Fruit fly (Drosophila melanogaster): ENCODE data around the gene CG43335.

CG43335 gene

dm6 chr3R:15642804-15643203 is 7.5 kb downstream of the CG43335 start (continued):
- peak; percentile 39 for TF ChIP-seq CG8388 (GFP tag; optimal IDR thresholded peaks at IDR 0.05)
- TF ChIP-seq Hsf (GFP tag; optimal IDR thresholded peaks at IDR 0.05), result peak; percentile 41
- peak; percentile 17 for TF ChIP-seq jumu (GFP tag; optimal IDR thresholded peaks at IDR 0.05)
- peak; percentile 73 for TF ChIP-seq CG6689 (GFP tag; IDR thresholded peaks at IDR 0.05)
- TF ChIP-seq gro (GFP tag; optimal IDR thresholded peaks at IDR 0.05), result no peak
- TF ChIP-seq Lhr (GFP tag; optimal IDR thresholded peaks at IDR 0.05), result no peak
- no peak for TF ChIP-seq CG34224 (GFP tag; IDR thresholded peaks at IDR 0.05; ENCODE audit: partially characterized antibody)
- no peak for TF ChIP-seq Gsc (GFP tag; IDR thresholded peaks at IDR 0.05)
- TF ChIP-seq Nf-YC (tag; optimal IDR thresholded peaks at IDR 0.05), result no peak
- peak; percentile 9 for TF ChIP-seq CG12744 (GFP tag; optimal IDR thresholded peaks at IDR 0.05)
- no peak for TF ChIP-seq Dfd (GFP tag; optimal IDR thresholded peaks at IDR 0.05)
- no peak for TF ChIP-seq CG3163 (GFP tag; optimal IDR thresholded peaks at IDR 0.05)
- no peak for TF ChIP-seq CG12236 (GFP tag; optimal IDR thresholded peaks at IDR 0.05)
- peak in 1 of 2 experiments; percentile 42 for TF ChIP-seq dpn (GFP tag; optimal IDR thresholded peaks at IDR 0.05)
- peak; percentile 49; the same call in 1 of the 2 replicates for TF ChIP-seq CG14667 (GFP tag; IDR thresholded peaks at IDR 0.05)
- 0 out of 3 replicates have a peak, but pooled peaks have one; percentile 49 for TF ChIP-seq CG2199 (GFP tag; IDR thresholded peaks at IDR 0.05)
- TF ChIP-seq CG6683 (GFP tag; optimal IDR thresholded peaks at IDR 0.05), result no peak
- no peak for TF ChIP-seq CG18764 (GFP tag; optimal IDR thresholded peaks at IDR 0.05)
- TF ChIP-seq fu2 (GFP tag; optimal IDR thresholded peaks at IDR 0.05), result no peak
- peak; percentile 18 for TF ChIP-seq CG7786 (GFP tag; optimal IDR thresholded peaks at IDR 0.05)
- TF ChIP-seq Camta (GFP tag; optimal IDR thresholded peaks at IDR 0.05), result peak; percentile 26
- TF ChIP-seq CG16779 (GFP tag; IDR thresholded peaks at IDR 0.05), result no peak
- no peak for TF ChIP-seq sima (GFP tag; optimal IDR thresholded peaks at IDR 0.05)
- TF ChIP-seq lab (GFP tag; optimal IDR thresholded peaks at IDR 0.05), result no peak
- TF ChIP-seq tap (tag; optimal IDR thresholded peaks at IDR 0.05), result no peak
- no peak for TF ChIP-seq CG10366 (GFP tag; IDR thresholded peaks at IDR 0.05)
- no peak for TF ChIP-seq grn (GFP tag; optimal IDR thresholded peaks at IDR 0.05)
- peak; percentile 38 for TF ChIP-seq CG16863 (GFP tag; optimal IDR thresholded peaks at IDR 0.05)
- no peak for TF ChIP-seq Trl (optimal IDR thresholded peaks at IDR 0.05)
- peak; percentile 24 for TF ChIP-seq Trl (GFP tag; optimal IDR thresholded peaks at IDR 0.05)
- peak; percentile 26; the same call in 1 of the 4 replicates for TF ChIP-seq Gug (GFP tag; IDR thresholded peaks at IDR 0.05)
- TF ChIP-seq org-1 (GFP tag; optimal IDR thresholded peaks at IDR 0.05), result no peak
- TF ChIP-seq fd64A (GFP tag; optimal IDR thresholded peaks at IDR 0.05), result no peak
- peak; percentile 92 for TF ChIP-seq CG9727 (GFP tag; optimal IDR thresholded peaks at IDR 0.05)
- TF ChIP-seq Ets65A (GFP tag), result peak; percentile 87
- TF ChIP-seq Optix (GFP tag; IDR thresholded peaks at IDR 0.05), result no peak
- TF ChIP-seq CHES-1-like (GFP tag; optimal IDR thresholded peaks at IDR 0.05), result peak; percentile 17
- TF ChIP-seq h (optimal IDR thresholded peaks at IDR 0.05), result no peak
- TF ChIP-seq shn (GFP tag; optimal IDR thresholded peaks at IDR 0.05), result no peak
- TF ChIP-seq tup (GFP tag; optimal IDR thresholded peaks at IDR 0.05), result no peak
- TF ChIP-seq gcm (GFP tag; optimal IDR thresholded peaks at IDR 0.05), result peak; percentile 40
- TF ChIP-seq slbo (GFP tag; IDR thresholded peaks at IDR 0.05), result no peak
- TF ChIP-seq hth (optimal IDR thresholded peaks at IDR 0.05), result no peak
- peak; percentile 3 for TF ChIP-seq CG33557 (GFP tag; optimal IDR thresholded peaks at IDR 0.05)
- peak; percentile 60; the same call in 1 of the 2 replicates for TF ChIP-seq chm (GFP tag; IDR thresholded peaks at IDR 0.05)
- no peak for TF ChIP-seq CG6272 (GFP tag; IDR thresholded peaks at IDR 0.05)
- TF ChIP-seq CkIIα-i1 (GFP tag; IDR thresholded peaks at IDR 0.05), result no peak
- TF ChIP-seq Fer3 (tag; optimal IDR thresholded peaks at IDR 0.05), result no peak
- no peak for TF ChIP-seq CG10543 (GFP tag; optimal IDR thresholded peaks at IDR 0.05)
- TF ChIP-seq da (GFP tag; optimal IDR thresholded peaks at IDR 0.05), result no peak
- peak; percentile 53 to 76 for TF ChIP-seq chif (GFP tag; optimal IDR thresholded peaks at IDR 0.05)
- TF ChIP-seq D19A (tag; optimal IDR thresholded peaks at IDR 0.05), result peak; percentile 58
- no peak for TF ChIP-seq vfl (GFP tag; optimal IDR thresholded peaks at IDR 0.05)
